Fruit fly (Drosophila melanogaster) S2 (cell line): ENCODE results near the gene ATPsynD.

Experiments
- CG8478 ChIP-seq: fragments of >200 bp; optimal IDR thresholded peaks from 2 replicates; lab custom pipeline; 2018
- CTCF ChIP-seq, 2 experiments: fragments of >200 bp; optimal IDR thresholded peaks; 2 replicates each; lab custom pipeline; 2018

- no peak for TF ChIP-seq CG8478
- TF ChIP-seq CTCF (optimal IDR thresholded peaks at IDR 0.05; lab: Kevin White, UChicago) = no peak
These were observed 11.7 kb downstream of the ATPsynD start for dm6 chr3R:19106452-19106851.
